Fruit fly (Drosophila melanogaster) whole organism, embryonic: Measurements from ENCODE around the gene orb.

Experiments used
- Antp ChIP-seq: fragments of 200-800 bp; sonication (Bioruptor generic); optimal IDR thresholded peaks from 3 replicates; lab custom pipeline; 2016; ENCODE audit warnings: missing biosample characterization, missing genetic modification characterization
- C15 ChIP-seq: fragments of 200-800 bp; sonication (Bioruptor generic); IDR thresholded peaks from 3 replicates; pipeline ENCODE4 v1.3.6; 2022; ENCODE audit warnings: missing biosample characterization, missing genetic modification characterization
- CG10274 ChIP-seq: fragments of 200-800 bp; sonication (Bioruptor generic); optimal IDR thresholded peaks from 3 replicates; lab custom pipeline; 2017; ENCODE audit warnings: missing biosample characterization, mild to moderate bottlenecking, missing genetic modification characterization
- CG10431 ChIP-seq: fragments of 200-800 bp; sonication (Bioruptor generic); optimal IDR thresholded peaks from 3 replicates; lab custom pipeline; 2018; ENCODE audit warnings: missing biosample characterization, mild to moderate bottlenecking, missing genetic modification characterization
- CG13123 ChIP-seq: fragments of 200-800 bp; sonication (Bioruptor generic); optimal IDR thresholded peaks from 2 replicates; lab custom pipeline; 2016; ENCODE audit warnings: missing biosample characterization, missing genetic modification characterization
- CG13775 ChIP-seq: fragments of 200-800 bp; sonication (Bioruptor generic); optimal IDR thresholded peaks from 3 replicates; lab custom pipeline; 2017; ENCODE audit warnings: missing biosample characterization, mild to moderate bottlenecking, missing genetic modification characterization
- CG1647 ChIP-seq: fragments of 200-800 bp; sonication (Bioruptor generic); optimal IDR thresholded peaks from 3 replicates; lab custom pipeline; 2016; ENCODE audit warnings: missing biosample characterization, missing genetic modification characterization
- CG17361 ChIP-seq: fragments of 200-800 bp; sonication (Bioruptor generic); IDR thresholded peaks from 3 replicates; pipeline ENCODE4 v1.3.6; 2022; ENCODE audit warnings: missing biosample characterization, missing genetic modification characterization
- CG17802 ChIP-seq: fragments of 200-800 bp; sonication (Bioruptor generic); optimal IDR thresholded peaks from 2 replicates; lab custom pipeline; 2018; ENCODE audit warnings: missing biosample characterization, mild to moderate bottlenecking, missing genetic modification characterization, moderate library complexity
- CG18476 ChIP-seq: fragments of 200-800 bp; sonication (Bioruptor generic); optimal IDR thresholded peaks from 2 replicates; lab custom pipeline; 2016; ENCODE audit warnings: missing biosample characterization, mild to moderate bottlenecking, missing genetic modification characterization
- CG2712 ChIP-seq: fragments of 200-800 bp; optimal IDR thresholded peaks from 3 replicates; lab custom pipeline; 2019; ENCODE audit warnings: missing biosample characterization, mild to moderate bottlenecking, missing genetic modification characterization, moderate library complexity
- CG32532 ChIP-seq: fragments of 200-800 bp; sonication (Bioruptor generic); IDR thresholded peaks from 2 replicates; pipeline ENCODE4 v1.3.6; 2022; ENCODE audit warnings: missing biosample characterization, missing genetic modification characterization
- CG3838 ChIP-seq: fragments of 200-800 bp; sonication (Bioruptor generic); optimal IDR thresholded peaks from 3 replicates; lab custom pipeline; 2016; ENCODE audit warnings: missing biosample characterization, missing genetic modification characterization
- CG6689 ChIP-seq: fragments of 200-800 bp; sonication (Bioruptor generic); IDR thresholded peaks from 2 replicates; pipeline ENCODE4 v1.3.6; 2022; ENCODE audit warnings: missing biosample characterization, missing genetic modification characterization
- CG7271 ChIP-seq: fragments of 200-800 bp; sonication (Bioruptor generic); optimal IDR thresholded peaks from 2 replicates; lab custom pipeline; 2018; ENCODE audit warnings: missing biosample characterization, mild to moderate bottlenecking, missing genetic modification characterization, moderate library complexity
- CG7357 ChIP-seq: fragments of 200-800 bp; sonication (Bioruptor generic); IDR thresholded peaks from 3 replicates; pipeline ENCODE4 v1.3.6; 2022; ENCODE audit warnings: missing biosample characterization, missing genetic modification characterization
- CG8359 ChIP-seq: fragments of 200-800 bp; sonication (Bioruptor generic); optimal IDR thresholded peaks from 2 replicates; lab custom pipeline; 2017; ENCODE audit warnings: missing biosample characterization, mild to moderate bottlenecking, missing genetic modification characterization, borderline replicate concordance
- CG8388 ChIP-seq: fragments of 200-800 bp; sonication (Bioruptor generic); optimal IDR thresholded peaks from 2 replicates; lab custom pipeline; 2019; ENCODE audit warnings: missing biosample characterization, mild to moderate bottlenecking, missing genetic modification characterization, moderate library complexity
- CG8944 ChIP-seq: fragments of 200-800 bp; sonication (Bioruptor generic); optimal IDR thresholded peaks from 3 replicates; lab custom pipeline; 2016; ENCODE audit warnings: missing biosample characterization, missing genetic modification characterization
- CG9215 ChIP-seq: fragments of 200-800 bp; sonication (Bioruptor generic); IDR thresholded peaks from 2 replicates; pipeline ENCODE4 v1.3.6; 2022; ENCODE audit warnings: missing biosample characterization, missing genetic modification characterization
- Ets97D ChIP-seq: fragments of 200-800 bp; sonication (Bioruptor generic); optimal IDR thresholded peaks from 3 replicates; lab custom pipeline; 2016; ENCODE audit warnings: missing biosample characterization, missing genetic modification characterization
- Fer3 ChIP-seq: fragments of 200-800 bp; sonication (Bioruptor generic); optimal IDR thresholded peaks from 2 replicates; lab custom pipeline; 2018; ENCODE audit warnings: missing biosample characterization, mild to moderate bottlenecking, missing genetic modification characterization, moderate library complexity
- HmgD ChIP-seq: fragments of 200-800 bp; sonication (Bioruptor generic); optimal IDR thresholded peaks from 3 replicates; lab custom pipeline; 2016; ENCODE audit warnings: missing biosample characterization, missing genetic modification characterization
- Kr ChIP-seq: fragments of 200-800 bp; sonication (Bioruptor generic); optimal IDR thresholded peaks from 2 replicates; lab custom pipeline; 2017; ENCODE audit warnings: missing biosample characterization, mild to moderate bottlenecking, missing genetic modification characterization
- Mrtf ChIP-seq: fragments of 200-800 bp; sonication (Bioruptor generic); IDR thresholded peaks from 3 replicates; pipeline ENCODE4 v1.3.6; 2022; ENCODE audit warnings: missing biosample characterization, missing genetic modification characterization
- Oli ChIP-seq: fragments of 200-800 bp; sonication (Bioruptor generic); optimal IDR thresholded peaks from 2 replicates; lab custom pipeline; 2018; ENCODE audit warnings: missing biosample characterization, mild to moderate bottlenecking, missing genetic modification characterization, moderate library complexity
- PHDP ChIP-seq: fragments of 200-800 bp; sonication (Bioruptor generic); optimal IDR thresholded peaks from 3 replicates; lab custom pipeline; 2018; ENCODE audit warnings: missing biosample characterization, mild to moderate bottlenecking, missing genetic modification characterization, moderate library complexity
- Pdp1 ChIP-seq, 2 experiments: fragments of 200-800 bp; sonication (Bioruptor generic); optimal IDR thresholded peaks; 3 replicates each; lab custom pipeline; 2016; ENCODE audit warnings: missing biosample characterization in 2 of 2, missing genetic modification characterization in 2 of 2, mild to moderate bottlenecking in 1 of 2, moderate library complexity in 1 of 2
- Taf1 ChIP-seq: fragments of 200-800 bp; sonication (Bioruptor generic); IDR thresholded peaks from 2 replicates; pipeline ENCODE4 v1.3.6; 2022; ENCODE audit warnings: missing biosample characterization, missing genetic modification characterization
- YL-1 ChIP-seq: fragments of 200-800 bp; sonication (Bioruptor generic); optimal IDR thresholded peaks from 3 replicates; lab custom pipeline; 2017; ENCODE audit warnings: missing biosample characterization, mild to moderate bottlenecking, missing genetic modification characterization
- abd-A ChIP-seq: fragments of 200-800 bp; sonication (Bioruptor generic); optimal IDR thresholded peaks from 3 replicates; lab custom pipeline; 2019; ENCODE audit warnings: missing biosample characterization, mild to moderate bottlenecking, missing genetic modification characterization, moderate library complexity
- caup ChIP-seq: fragments of 200-800 bp; sonication (Bioruptor generic); optimal IDR thresholded peaks from 3 replicates; lab custom pipeline; 2017; ENCODE audit warnings: missing biosample characterization, mild to moderate bottlenecking, missing genetic modification characterization, moderate library complexity; ENCODE audit not compliant: severe bottlenecking
- crp ChIP-seq, 2 experiments: fragments of 200-800 bp; sonication (Bioruptor generic); optimal IDR thresholded peaks; 2 replicates in 1 of 2; 3 replicates in 1 of 2; lab custom pipeline; 2017; ENCODE audit warnings: missing biosample characterization in 2 of 2, missing genetic modification characterization in 2 of 2, mild to moderate bottlenecking in 1 of 2, moderate library complexity in 1 of 2
- dimm ChIP-seq: fragments of 200-800 bp; sonication (Bioruptor generic); IDR thresholded peaks from 2 replicates; pipeline ENCODE4 v1.3.6; 2022; ENCODE audit warnings: missing biosample characterization, missing genetic modification characterization
- dpn ChIP-seq, 2 experiments: fragments of 200-800 bp; sonication (Bioruptor generic); optimal IDR thresholded peaks; 3 replicates each; lab custom pipeline; 2016; ENCODE audit warnings: missing biosample characterization in 2 of 2, missing genetic modification characterization in 2 of 2
- fd64A ChIP-seq: fragments of 200-800 bp; sonication (Bioruptor generic); optimal IDR thresholded peaks from 3 replicates; lab custom pipeline; 2018; ENCODE audit warnings: missing biosample characterization, mild to moderate bottlenecking, missing genetic modification characterization
- fd96Cb ChIP-seq: fragments of 200-800 bp; sonication (Bioruptor generic); optimal IDR thresholded peaks from 2 replicates; lab custom pipeline; 2018; ENCODE audit warnings: missing biosample characterization, mild to moderate bottlenecking, missing genetic modification characterization, moderate library complexity
- grn ChIP-seq: fragments of 200-800 bp; sonication (Bioruptor generic); optimal IDR thresholded peaks from 3 replicates; lab custom pipeline; 2017; ENCODE audit warnings: missing biosample characterization, missing genetic modification characterization
- klu ChIP-seq: fragments of 200-800 bp; sonication (Bioruptor generic); IDR thresholded peaks from 2 replicates; pipeline ENCODE4 v1.3.6; 2022; ENCODE audit warnings: missing biosample characterization, missing genetic modification characterization
- luna ChIP-seq: fragments of 200-800 bp; sonication (Bioruptor generic); optimal IDR thresholded peaks from 2 replicates; lab custom pipeline; 2016; ENCODE audit warnings: missing biosample characterization, missing genetic modification characterization
- nau ChIP-seq: fragments of 200-800 bp; sonication (Bioruptor generic); optimal IDR thresholded peaks from 3 replicates; lab custom pipeline; 2017; ENCODE audit warnings: missing biosample characterization, mild to moderate bottlenecking, missing genetic modification characterization, missing genetic modification reagents
- pfk ChIP-seq: fragments of 200-800 bp; sonication (Bioruptor generic); optimal IDR thresholded peaks from 2 replicates; lab custom pipeline; 2018; ENCODE audit warnings: missing biosample characterization, mild to moderate bottlenecking, missing genetic modification characterization, moderate library complexity
- ranshi ChIP-seq: fragments of 200-800 bp; sonication (Bioruptor generic); IDR thresholded peaks from 2 replicates; pipeline ENCODE4 v1.3.6; 2022; ENCODE audit warnings: missing biosample characterization, missing genetic modification characterization
- ro ChIP-seq: fragments of 200-800 bp; sonication (Bioruptor generic); IDR thresholded peaks from 2 replicates; pipeline ENCODE4 v1.3.6; 2022; ENCODE audit warnings: missing biosample characterization, missing genetic modification characterization
- schlank ChIP-seq: fragments of 200-800 bp; sonication (Bioruptor generic); optimal IDR thresholded peaks from 2 replicates; lab custom pipeline; 2018; ENCODE audit warnings: missing biosample characterization, mild to moderate bottlenecking, missing genetic modification characterization
- sd ChIP-seq: fragments of 200-800 bp; sonication (Bioruptor generic); optimal IDR thresholded peaks from 3 replicates; lab custom pipeline; 2018; ENCODE audit warnings: missing biosample characterization, mild to moderate bottlenecking, missing genetic modification characterization, moderate library complexity
- seq ChIP-seq: fragments of 200-800 bp; sonication (Bioruptor generic); IDR thresholded peaks from 2 replicates; pipeline ENCODE4 v1.3.6; 2022; ENCODE audit warnings: missing biosample characterization, missing genetic modification characterization
- sna ChIP-seq: fragments of 200-800 bp; sonication (Bioruptor generic); IDR thresholded peaks from 2 replicates; pipeline ENCODE4 v1.3.6; 2022; ENCODE audit warnings: missing biosample characterization, missing genetic modification characterization; ENCODE audit not compliant: partially characterized antibody
- wdn ChIP-seq: fragments of 200-800 bp; sonication (Bioruptor generic); IDR thresholded peaks from 2 replicates; pipeline ENCODE4 v1.3.6; 2022; ENCODE audit warnings: missing biosample characterization, missing genetic modification characterization
- zen ChIP-seq: fragments of 200-800 bp; sonication (Bioruptor generic); optimal IDR thresholded peaks from 3 replicates; lab custom pipeline; 2018; ENCODE audit warnings: missing biosample characterization, mild to moderate bottlenecking, missing genetic modification characterization, moderate library complexity

Gene orb

DNA sequence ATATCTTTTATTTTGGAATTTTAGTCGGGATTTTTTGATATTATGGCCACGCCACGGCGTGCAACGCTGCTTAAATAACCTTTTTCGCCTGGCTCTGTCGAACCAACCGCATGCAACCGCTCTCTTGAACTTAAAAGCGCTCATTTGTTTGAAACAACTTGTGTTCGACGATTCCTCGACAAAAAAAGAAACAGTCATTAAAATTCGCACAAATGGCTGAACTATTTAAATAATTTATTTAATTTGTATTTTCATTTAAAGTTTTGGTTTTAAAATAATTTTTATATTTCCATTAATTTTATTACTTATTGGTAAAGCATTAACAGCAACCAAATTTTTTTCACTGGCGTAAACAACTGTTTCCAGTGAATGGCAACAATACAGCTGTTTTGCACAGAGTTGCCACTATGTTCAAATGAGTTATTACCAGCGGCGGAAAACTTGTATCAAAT, at the start of gene orb, which contains the start of gene Cdc16 (continued):
- TF ChIP-seq CG1647: peak; percentile 66
- TF ChIP-seq zen (tag; lab: Kevin White, UChicago): peak; percentile 84
- peak; percentile 92 for TF ChIP-seq CG6689 (GFP tag; lab: Robert Waterston, UW)
- TF ChIP-seq klu: peak; percentile 76
- peak; percentile 4 for TF ChIP-seq grn (GFP tag; lab: Kevin White, UChicago)
- TF ChIP-seq CG13775 (GFP tag; lab: Kevin White, UChicago): peak; percentile 90
- TF ChIP-seq CG8944 (GFP tag; lab: Kevin White, UChicago): peak; percentile 68
- TF ChIP-seq CG17361: peak; percentile 93
- TF ChIP-seq C15 (GFP tag; lab: Robert Waterston, UW): peak; percentile 84
- TF ChIP-seq Ets97D: peak; percentile 63
- no peak for TF ChIP-seq fd64A (GFP tag; lab: Kevin White, UChicago)
- TF ChIP-seq luna (GFP tag; lab: Kevin White, UChicago): peak; percentile 12
- peak; percentile 84 for TF ChIP-seq CG7271 (tag; lab: Kevin White, UChicago)
- peak; percentile 87 to 98 for TF ChIP-seq crp (GFP tag; optimal IDR thresholded peaks at IDR 0.05; lab: Kevin White, UChicago)
- TF ChIP-seq CG7357 (GFP tag; lab: Robert Waterston, UW): peak; percentile 73
- peak; percentile 81 to 95 for TF ChIP-seq dpn (GFP tag; optimal IDR thresholded peaks at IDR 0.05; lab: Kevin White, UChicago)
- peak; percentile 91 for TF ChIP-seq caup (GFP tag; lab: Kevin White, UChicago)
- TF ChIP-seq CG9215 (GFP tag; lab: Robert Waterston, UW): peak; percentile 83
- peak; percentile 85 for TF ChIP-seq wdn (GFP tag; lab: Robert Waterston, UW)
- TF ChIP-seq dimm (GFP tag; lab: Robert Waterston, UW): peak; percentile 71
- TF ChIP-seq PHDP (tag; lab: Kevin White, UChicago): peak; percentile 97
- no peak for TF ChIP-seq pfk (GFP tag; lab: Kevin White, UChicago)
- TF ChIP-seq YL-1 (GFP tag; lab: Kevin White, UChicago): peak; percentile 51
- peak; percentile 40; the same call in 1 of the 2 replicates for TF ChIP-seq Taf1 (GFP tag; lab: Robert Waterston, UW)
- TF ChIP-seq sd (tag; lab: Kevin White, UChicago): peak; percentile 67
- TF ChIP-seq Oli (tag; lab: Kevin White, UChicago): peak; percentile 90
- no peak for TF ChIP-seq HmgD
- TF ChIP-seq CG2712 (tag; lab: Kevin White, UChicago): peak; percentile 94
- peak; percentile 73 to 87 for TF ChIP-seq Pdp1 (GFP tag; optimal IDR thresholded peaks at IDR 0.05; lab: Kevin White, UChicago)
- TF ChIP-seq Mrtf: peak; percentile 80
- peak; percentile 60 for TF ChIP-seq CG10431
- peak; percentile 70 for TF ChIP-seq Antp (GFP tag; lab: Kevin White, UChicago)
- TF ChIP-seq schlank: peak; percentile 56
- TF ChIP-seq Fer3: peak; percentile 95
- TF ChIP-seq fd96Cb (tag; lab: Kevin White, UChicago): peak; percentile 91
- peak; percentile 60 for TF ChIP-seq CG3838 (GFP tag; lab: Kevin White, UChicago)
- TF ChIP-seq CG18476 (GFP tag; lab: Kevin White, UChicago): peak; percentile 87
- TF ChIP-seq CG17802 (tag; lab: Kevin White, UChicago): peak; percentile 46
- TF ChIP-seq CG8388 (GFP tag; lab: Kevin White, UChicago): peak; percentile 92
- TF ChIP-seq ro (GFP tag; lab: Robert Waterston, UW): peak; percentile 79
- TF ChIP-seq CG8359 (GFP tag; lab: Kevin White, UChicago): peak; percentile 43
- TF ChIP-seq abd-A (tag; lab: Kevin White, UChicago): no peak
- TF ChIP-seq CG32532 (GFP tag; lab: Robert Waterston, UW): peak; percentile 96
- TF ChIP-seq seq (GFP tag; lab: Robert Waterston, UW): peak; percentile 88
- TF ChIP-seq CG10274 (GFP tag; lab: Kevin White, UChicago): peak; percentile 15
- no peak for TF ChIP-seq nau (GFP tag; lab: Kevin White, UChicago)
- peak; percentile 79 for TF ChIP-seq CG13123 (GFP tag; lab: Kevin White, UChicago)
- peak; percentile 95 for TF ChIP-seq ranshi (GFP tag; lab: Robert Waterston, UW)
- no peak for TF ChIP-seq Kr (GFP tag; lab: Kevin White, UChicago)
- no peak; the same call in 1 of the 2 replicates for TF ChIP-seq sna (GFP tag; lab: Robert Waterston, UW)
